Fruit fly (Drosophila melanogaster): ENCODE results near the gene CG5938.

DNA sequence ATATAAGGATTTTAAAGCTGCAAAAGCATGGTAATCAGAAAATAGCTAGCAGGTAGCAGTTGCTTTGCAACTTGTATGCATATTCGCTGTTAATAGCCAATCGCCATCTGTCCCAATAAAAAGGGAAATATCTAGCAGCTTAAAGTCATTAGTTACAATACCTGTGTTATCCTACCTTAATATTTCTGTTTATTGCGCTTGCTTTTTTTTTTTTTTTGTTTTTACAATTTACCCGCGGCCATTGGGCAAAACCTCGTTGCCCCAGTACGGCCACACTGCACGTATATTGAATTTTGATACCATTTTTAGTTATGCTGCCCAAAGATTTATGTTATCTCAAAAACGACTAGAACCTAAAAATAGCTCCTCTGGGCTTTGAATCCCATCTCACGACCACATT, 2.4 kb upstream of the CG5938 start:
- no peak for TF ChIP-seq Mnt (GFP tag; optimal IDR thresholded peaks at IDR 0.05)
- TF ChIP-seq CG7045 (GFP tag; optimal IDR thresholded peaks at IDR 0.05): no peak
- TF ChIP-seq bab1 (GFP tag; optimal IDR thresholded peaks at IDR 0.05): no peak
- TF ChIP-seq CG12768 (GFP tag; optimal IDR thresholded peaks at IDR 0.05): no peak
- no peak for TF ChIP-seq ovo (GFP tag; optimal IDR thresholded peaks at IDR 0.05)
- TF ChIP-seq kay (GFP tag; ENCODE audit: borderline replicate concordance): no peak
- no peak for TF ChIP-seq cic (GFP tag; optimal IDR thresholded peaks at IDR 0.05)
- TF ChIP-seq tj (GFP tag; optimal IDR thresholded peaks at IDR 0.05): no peak
- no peak for TF ChIP-seq CG5204 (GFP tag; optimal IDR thresholded peaks at IDR 0.05)
- TF ChIP-seq pad (GFP tag; optimal IDR thresholded peaks at IDR 0.05): no peak

Data from whole organism, adult.